Worm (Caenorhabditis elegans): ENCODE results near the gene T07C4.12.

DNA sequence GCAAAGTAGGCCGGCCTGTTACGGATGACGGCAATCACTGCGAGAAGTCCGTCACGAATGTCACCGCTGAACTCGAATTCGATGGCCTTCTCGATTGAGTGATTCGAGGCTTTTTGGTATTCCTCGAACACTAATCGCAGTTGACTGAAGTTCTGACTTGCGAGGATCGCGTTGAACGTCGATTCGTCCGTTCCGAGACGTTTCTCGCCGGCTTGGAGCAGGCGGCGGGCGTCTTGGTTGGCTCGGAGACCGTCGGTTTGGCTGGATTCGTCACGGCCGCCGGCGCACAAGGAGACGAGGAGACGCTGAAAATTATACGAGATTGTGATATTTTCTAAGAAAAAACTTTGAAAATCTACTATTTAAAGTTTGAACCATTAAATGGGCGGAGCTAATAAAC is 6.1 kb downstream of the T07C4.12 start:
- TF ChIP-seq unc-55 (GFP tag; optimal IDR thresholded peaks at IDR 0.05) = no peak
- TF ChIP-seq skn-1 (tag; optimal IDR thresholded peaks at IDR 0.05) = no peak
- no peak for TF ChIP-seq fos-1 (tag; optimal IDR thresholded peaks at IDR 0.05)
- no peak for TF ChIP-seq nhr-11 (tag; optimal IDR thresholded peaks at IDR 0.05)
- TF ChIP-seq ztf-4 (tag; optimal IDR thresholded peaks at IDR 0.05) = no peak
- no peak for TF ChIP-seq ama-1 (optimal IDR thresholded peaks at IDR 0.05)
- no peak for TF ChIP-seq mdl-1 (tag; optimal IDR thresholded peaks at IDR 0.05)
- TF ChIP-seq dmd-4 (tag; optimal IDR thresholded peaks at IDR 0.05) = no peak
- no peak for TF ChIP-seq unc-39 (tag; optimal IDR thresholded peaks at IDR 0.05)
- no peak for TF ChIP-seq ZK546.5 (tag; optimal IDR thresholded peaks at IDR 0.05)
- no peak for TF ChIP-seq nhr-77 (tag; optimal IDR thresholded peaks at IDR 0.05)
- TF ChIP-seq nhr-10 (tag; optimal IDR thresholded peaks at IDR 0.05) = no peak
- no peak for TF ChIP-seq ceh-16 (tag; optimal IDR thresholded peaks at IDR 0.05)

All from whole organism, L2 larva.